Fruit fly (Drosophila melanogaster) whole organism, embryonic: ENCODE results near the gene CG7367.
A peak's percentile ranks its signal among the peaks of the same experiment; 100 is the strongest.

Experiments
- B-H2 ChIP-seq: fragments of 200-800 bp; sonication (Bioruptor generic); optimal IDR thresholded peaks from 2 replicates; lab custom pipeline; 2018; ENCODE audit warnings: missing biosample characterization, mild to moderate bottlenecking, missing genetic modification characterization
- Bdp1 ChIP-seq: fragments of 200-800 bp; sonication (Bioruptor generic); optimal IDR thresholded peaks from 3 replicates; lab custom pipeline; 2016; ENCODE audit warnings: missing biosample characterization, missing genetic modification characterization
- BtbVII ChIP-seq: fragments of 200-800 bp; sonication (Bioruptor generic); optimal IDR thresholded peaks from 3 replicates; lab custom pipeline; 2017; ENCODE audit warnings: missing biosample characterization, mild to moderate bottlenecking, missing genetic modification characterization
- CG10209 ChIP-seq: fragments of 200-800 bp; sonication (Bioruptor generic); optimal IDR thresholded peaks from 3 replicates; lab custom pipeline; 2017; ENCODE audit warnings: missing biosample characterization, mild to moderate bottlenecking, missing genetic modification characterization, missing genetic modification reagents
- CG14667 ChIP-seq: fragments of 200-800 bp; sonication (Bioruptor generic); IDR thresholded peaks from 2 replicates; pipeline ENCODE4 v1.3.6; 2022; ENCODE audit warnings: missing biosample characterization, missing genetic modification characterization
- CG17361 ChIP-seq: fragments of 200-800 bp; sonication (Bioruptor generic); IDR thresholded peaks from 3 replicates; pipeline ENCODE4 v1.3.6; 2022; ENCODE audit warnings: missing biosample characterization, missing genetic modification characterization
- CG17829 ChIP-seq: fragments of 200-800 bp; optimal IDR thresholded peaks from 2 replicates; lab custom pipeline; 2019; ENCODE audit warnings: missing biosample characterization, mild to moderate bottlenecking, missing genetic modification characterization, moderate library complexity
- CG18262 ChIP-seq: fragments of 200-800 bp; optimal IDR thresholded peaks from 3 replicates; lab custom pipeline; 2019; ENCODE audit warnings: missing biosample characterization, mild to moderate bottlenecking, missing genetic modification characterization, moderate library complexity
- CG18599 ChIP-seq: fragments of 200-800 bp; sonication (Bioruptor generic); optimal IDR thresholded peaks from 3 replicates; lab custom pipeline; 2017; ENCODE audit warnings: missing biosample characterization, missing genetic modification characterization, mild to moderate bottlenecking, moderate library complexity, missing genetic modification reagents
- CG18619 ChIP-seq: fragments of 200-800 bp; sonication (Bioruptor generic); optimal IDR thresholded peaks from 3 replicates; lab custom pipeline; 2017; ENCODE audit warnings: missing biosample characterization, mild to moderate bottlenecking, missing genetic modification characterization
- CG2199 ChIP-seq: fragments of 200-800 bp; sonication (Bioruptor generic); IDR thresholded peaks from 3 replicates; pipeline ENCODE4 v1.3.6; 2022; ENCODE audit warnings: missing biosample characterization, missing genetic modification characterization
- CG3281 ChIP-seq: fragments of 200-800 bp; sonication (Bioruptor generic); optimal IDR thresholded peaks from 3 replicates; lab custom pipeline; 2017; ENCODE audit warnings: missing biosample characterization, mild to moderate bottlenecking, missing genetic modification characterization
- CG34376 ChIP-seq: fragments of 200-800 bp; sonication (Bioruptor generic); optimal IDR thresholded peaks from 2 replicates; lab custom pipeline; 2018; ENCODE audit warnings: missing biosample characterization, mild to moderate bottlenecking, missing genetic modification characterization
- CG4854 ChIP-seq: fragments of 200-800 bp; sonication (Bioruptor generic); optimal IDR thresholded peaks from 2 replicates; lab custom pipeline; 2016; ENCODE audit warnings: missing biosample characterization, missing genetic modification characterization, inconsistent platforms
- CG5953 ChIP-seq: fragments of 200-800 bp; sonication (Bioruptor generic); IDR thresholded peaks from 2 replicates; pipeline ENCODE4 v1.3.6; 2022; ENCODE audit warnings: missing biosample characterization, missing genetic modification characterization
- CG6765 ChIP-seq: fragments of 200-800 bp; sonication (Bioruptor generic); optimal IDR thresholded peaks from 3 replicates; lab custom pipeline; 2017; ENCODE audit warnings: missing biosample characterization, mild to moderate bottlenecking, missing genetic modification characterization
- CG8290 ChIP-seq, 3 experiments: fragments of 200-800 bp; sonication (Bioruptor generic); optimal IDR thresholded peaks; 2 replicates each; lab custom pipeline; 2016 to 2019; ENCODE audit warnings: missing biosample characterization in 3 of 3, missing genetic modification characterization in 3 of 3, mild to moderate bottlenecking in 2 of 3, moderate library complexity in 1 of 3
- CG9215 ChIP-seq: fragments of 200-800 bp; sonication (Bioruptor generic); IDR thresholded peaks from 2 replicates; pipeline ENCODE4 v1.3.6; 2022; ENCODE audit warnings: missing biosample characterization, missing genetic modification characterization
- Fer3 ChIP-seq: fragments of 200-800 bp; sonication (Bioruptor generic); optimal IDR thresholded peaks from 2 replicates; lab custom pipeline; 2018; ENCODE audit warnings: missing biosample characterization, mild to moderate bottlenecking, missing genetic modification characterization, moderate library complexity
- HHEX ChIP-seq: fragments of 200-800 bp; sonication (Bioruptor generic); optimal IDR thresholded peaks from 3 replicates; lab custom pipeline; 2017; ENCODE audit warnings: missing biosample characterization, mild to moderate bottlenecking, missing genetic modification characterization, missing genetic modification reagents
- Hr51 ChIP-seq, 2 experiments: fragments of 200-800 bp; sonication (Bioruptor generic); optimal IDR thresholded peaks; 2 replicates in 1 of 2; 3 replicates in 1 of 2; lab custom pipeline; 2016 to 2018; ENCODE audit warnings: missing biosample characterization in 2 of 2, missing genetic modification characterization in 2 of 2, mild to moderate bottlenecking in 1 of 2, moderate library complexity in 1 of 2
- Med ChIP-seq: fragments of 200-800 bp; sonication (Bioruptor generic); peaks from one replicate; lab custom pipeline; 2016; ENCODE audit warnings: missing biosample characterization, missing genetic modification characterization, mild to moderate bottlenecking, inconsistent platforms, moderate library complexity
- Meics ChIP-seq: fragments of 200-800 bp; sonication (Bioruptor generic); optimal IDR thresholded peaks from 2 replicates; lab custom pipeline; 2017; ENCODE audit warnings: missing biosample characterization, mild to moderate bottlenecking, missing genetic modification characterization
- Myb ChIP-seq: fragments of 200-800 bp; sonication (Bioruptor generic); optimal IDR thresholded peaks from 2 replicates; lab custom pipeline; 2016; ENCODE audit warnings: missing biosample characterization, missing genetic modification characterization
- NC2α ChIP-seq: fragments of 200-800 bp; sonication (Bioruptor generic); optimal IDR thresholded peaks from 2 replicates; lab custom pipeline; 2016; ENCODE audit warnings: missing biosample characterization, missing genetic modification characterization
- Pdp1 ChIP-seq, 2 experiments: fragments of 200-800 bp; sonication (Bioruptor generic); optimal IDR thresholded peaks; 3 replicates each; lab custom pipeline; 2016; ENCODE audit warnings: missing biosample characterization in 2 of 2, missing genetic modification characterization in 2 of 2, mild to moderate bottlenecking in 1 of 2, moderate library complexity in 1 of 2
- Side ChIP-seq: fragments of 200-800 bp; sonication (Bioruptor generic); optimal IDR thresholded peaks from 2 replicates; lab custom pipeline; 2016; ENCODE audit warnings: missing biosample characterization, missing genetic modification characterization
- Trl ChIP-seq, 3 experiments: fragments of >200 bp in 2 of 3; fragments of 200-800 bp in 1 of 3; sonication (Bioruptor generic) in 1 of 3; optimal IDR thresholded peaks; 2 replicates in 1 of 3; 3 replicates in 2 of 3; lab custom pipeline; 2016 to 2017; ENCODE audit warnings: missing biosample characterization in 1 of 3, missing genetic modification characterization in 1 of 3
- ase ChIP-seq: fragments of 200-800 bp; sonication (Bioruptor generic); IDR thresholded peaks from 3 replicates; pipeline ENCODE4 v1.3.6; 2022; ENCODE audit warnings: missing biosample characterization, missing genetic modification characterization
- crp ChIP-seq, 2 experiments: fragments of 200-800 bp; sonication (Bioruptor generic); optimal IDR thresholded peaks; 2 replicates in 1 of 2; 3 replicates in 1 of 2; lab custom pipeline; 2017; ENCODE audit warnings: missing biosample characterization in 2 of 2, missing genetic modification characterization in 2 of 2, mild to moderate bottlenecking in 1 of 2, moderate library complexity in 1 of 2
- dmrt11E ChIP-seq: fragments of 200-800 bp; sonication (Bioruptor generic); optimal IDR thresholded peaks from 3 replicates; lab custom pipeline; 2018; ENCODE audit warnings: missing biosample characterization, mild to moderate bottlenecking, missing genetic modification characterization, moderate library complexity
- gem ChIP-seq: fragments of 200-800 bp; sonication (Bioruptor generic); optimal IDR thresholded peaks from 2 replicates; lab custom pipeline; 2019; ENCODE audit warnings: missing biosample characterization, mild to moderate bottlenecking, missing genetic modification characterization, moderate library complexity
- hth ChIP-seq: fragments of >200 bp; optimal IDR thresholded peaks from 2 replicates; lab custom pipeline; 2017; ENCODE audit warnings: inconsistent platforms
- jing ChIP-seq: fragments of 200-800 bp; sonication (Bioruptor generic); optimal IDR thresholded peaks from 2 replicates; lab custom pipeline; 2018; ENCODE audit warnings: missing biosample characterization, mild to moderate bottlenecking, missing genetic modification characterization
- lmd ChIP-seq: fragments of 200-800 bp; sonication (Bioruptor generic); IDR thresholded peaks from 2 replicates; pipeline ENCODE4 v1.3.6; 2022; ENCODE audit warnings: missing biosample characterization, missing genetic modification characterization
- nom ChIP-seq: fragments of 200-800 bp; sonication (Bioruptor generic); optimal IDR thresholded peaks from 2 replicates; lab custom pipeline; 2017; ENCODE audit warnings: missing biosample characterization, missing genetic modification characterization, mild to moderate bottlenecking, moderate library complexity, missing genetic modification reagents
- pan ChIP-seq, 4 experiments: fragments of >200 bp in 3 of 4; fragments of 200-800 bp in 1 of 4; sonication (Bioruptor generic) in 1 of 4; optimal IDR thresholded peaks in 3 of 4; IDR thresholded peaks in 1 of 4; 2 replicates each; pipeline versions ENCODE4 v1.3.6 to Lab custom; 2017 to 2022; ENCODE audit warnings: missing biosample characterization in 2 of 4, missing genetic modification characterization in 2 of 4, mixed read lengths in 1 of 4
- row ChIP-seq: fragments of 200-800 bp; sonication (Bioruptor generic); IDR thresholded peaks from 3 replicates; pipeline ENCODE4 v1.3.6; 2022; ENCODE audit warnings: missing biosample characterization, missing genetic modification characterization
- sc ChIP-seq, 3 experiments: fragments of >200 bp in 2 of 3; fragments of 200-800 bp in 1 of 3; sonication (Bioruptor generic) in 1 of 3; optimal IDR thresholded peaks; 2 replicates in 2 of 3; 3 replicates in 1 of 3; lab custom pipeline; 2017; ENCODE audit warnings: mild to moderate bottlenecking in 1 of 3, missing biosample characterization in 1 of 3, missing genetic modification characterization in 1 of 3, missing genetic modification reagents in 1 of 3
- sens ChIP-seq: fragments of 200-800 bp; sonication (Bioruptor generic); peaks from one replicate; lab custom pipeline; 2016; ENCODE audit warnings: missing biosample characterization, missing genetic modification characterization
- shn ChIP-seq: fragments of 200-800 bp; sonication (Bioruptor generic); optimal IDR thresholded peaks from 3 replicates; lab custom pipeline; 2016; ENCODE audit warnings: missing biosample characterization, missing genetic modification characterization
- sim ChIP-seq: fragments of 200-800 bp; sonication (Bioruptor generic); IDR thresholded peaks from 2 replicates; pipeline ENCODE4 v1.3.6; 2022; ENCODE audit warnings: missing biosample characterization, missing genetic modification characterization
- slou ChIP-seq: fragments of 200-800 bp; sonication (Bioruptor generic); optimal IDR thresholded peaks from 3 replicates; lab custom pipeline; 2016; ENCODE audit warnings: missing biosample characterization, missing genetic modification characterization
- tap ChIP-seq: fragments of 200-800 bp; optimal IDR thresholded peaks from 3 replicates; lab custom pipeline; 2019; ENCODE audit warnings: missing biosample characterization, mild to moderate bottlenecking, missing genetic modification characterization, moderate library complexity
- unc-4 ChIP-seq: fragments of 200-800 bp; sonication (Bioruptor generic); IDR thresholded peaks from 2 replicates; pipeline ENCODE4 v1.3.6; 2022; ENCODE audit warnings: missing biosample characterization, missing genetic modification characterization; ENCODE audit not compliant: partially characterized antibody
- usp ChIP-seq: fragments of >200 bp; optimal IDR thresholded peaks from 2 replicates; lab custom pipeline; 2017; ENCODE audit warnings: missing biosample characterization, missing genetic modification characterization
- wek ChIP-seq: fragments of 200-800 bp; sonication (Bioruptor generic); optimal IDR thresholded peaks from 3 replicates; lab custom pipeline; 2018; ENCODE audit warnings: missing biosample characterization, mild to moderate bottlenecking, missing genetic modification characterization, moderate library complexity

The CG7367 gene

dm6 chr2L:8034734-8035133 is 4.9 kb downstream of the CG7367 start (continued):
- no peak for TF ChIP-seq slou
- TF ChIP-seq lmd, result peak; percentile 67
- peak; percentile 6 for TF ChIP-seq Bdp1 (GFP tag; lab: Kevin White, UChicago)
- TF ChIP-seq CG18262 (tag; lab: Kevin White, UChicago), result peak; percentile 64
- TF ChIP-seq sc (optimal IDR thresholded peaks at IDR 0.05; lab: Kevin White, UChicago), result no peak
- TF ChIP-seq sc (GFP tag; optimal IDR thresholded peaks at IDR 0.05; lab: Kevin White, UChicago), result peak; percentile 9
- TF ChIP-seq usp (GFP tag; lab: Kevin White, UChicago), result no peak
- TF ChIP-seq wek, result peak; percentile 29
- peak; percentile 59 for TF ChIP-seq CG3281 (GFP tag; lab: Kevin White, UChicago)
- TF ChIP-seq jing (GFP tag; lab: Kevin White, UChicago), result no peak
- peak; percentile 74 for TF ChIP-seq CG18599
- no peak for TF ChIP-seq crp (GFP tag; optimal IDR thresholded peaks at IDR 0.05; lab: Kevin White, UChicago)
- peak; percentile 23 for TF ChIP-seq CG18619 (GFP tag; lab: Kevin White, UChicago)
- no peak for TF ChIP-seq CG2199 (GFP tag; lab: Robert Waterston, UW)
- peak; percentile 1 for TF ChIP-seq Myb (GFP tag; lab: Kevin White, UChicago)
- TF ChIP-seq CG6765 (GFP tag; lab: Kevin White, UChicago), result peak; percentile 31
- peak; percentile 58 for TF ChIP-seq CG17361 (GFP tag; lab: Robert Waterston, UW)
- peak; percentile 62 for TF ChIP-seq Fer3
- TF ChIP-seq CG17829 (tag; lab: Kevin White, UChicago), result peak; percentile 46
- TF ChIP-seq B-H2, result no peak
- no peak for TF ChIP-seq pan (optimal IDR thresholded peaks at IDR 0.05; lab: Kevin White, UChicago)
- peak in 1 of 2 experiments; percentile 56 for TF ChIP-seq pan (GFP tag; optimal IDR thresholded peaks at IDR 0.05 in 1 of 2, IDR thresholded peaks at IDR 0.05 in 1 of 2)
- peak; percentile 27 for TF ChIP-seq BtbVII (GFP tag; lab: Kevin White, UChicago)
- no peak for TF ChIP-seq hth (lab: Kevin White, UChicago)
- peak; percentile 66 for TF ChIP-seq tap (tag; lab: Kevin White, UChicago)
- TF ChIP-seq CG14667 (GFP tag; lab: Robert Waterston, UW), result no peak
- TF ChIP-seq Hr51 (GFP tag; optimal IDR thresholded peaks at IDR 0.05; lab: Kevin White, UChicago), result peak; percentile 15 to 77
- TF ChIP-seq HHEX (GFP tag; lab: Kevin White, UChicago), result peak; percentile 54
- TF ChIP-seq Pdp1 (GFP tag; optimal IDR thresholded peaks at IDR 0.05; lab: Kevin White, UChicago), result peak; percentile 36 to 39
- TF ChIP-seq sim (GFP tag; lab: Robert Waterston, UW), result no peak
- TF ChIP-seq Meics (GFP tag; lab: Kevin White, UChicago), result peak; percentile 53

- TF ChIP-seq shn (no peak), Med (GFP tag; lab: Kevin White, UChicago) (peak; percentile 42), CG10209 (GFP tag; lab: Kevin White, UChicago) (no peak), sens (GFP tag; lab: Kevin White, UChicago) (peak; percentile 12), row (GFP tag; lab: Robert Waterston, UW) (peak; percentile 27; the same call in 1 of the 3 replicates), gem (tag; lab: Kevin White, UChicago) (peak; percentile 9)
Observed at dm6 chr2L:8033756-8034155, 5.8 kb downstream of the CG7367 start.

- TF ChIP-seq CG34376 (GFP tag; lab: Kevin White, UChicago), result peak; percentile 23
- no peak for TF ChIP-seq dmrt11E (tag; lab: Kevin White, UChicago)
- TF ChIP-seq nom (GFP tag; lab: Kevin White, UChicago), result peak; percentile 46
- TF ChIP-seq BtbVII (GFP tag; lab: Kevin White, UChicago), result peak; percentile 45
- TF ChIP-seq NC2α (GFP tag; lab: Kevin White, UChicago), result no peak
- no peak for TF ChIP-seq CG8290 (GFP tag; optimal IDR thresholded peaks at IDR 0.05; lab: Kevin White, UChicago)
- peak in 1 of 2 experiments; percentile 47 for TF ChIP-seq CG8290 (tag; optimal IDR thresholded peaks at IDR 0.05; lab: Kevin White, UChicago)
- TF ChIP-seq CG4854, result no peak
- 0 out of 2 replicates have a peak, but pooled peaks have one; percentile 36 for TF ChIP-seq unc-4 (GFP tag; lab: Robert Waterston, UW)
- TF ChIP-seq CG9215, result peak; percentile 26; the same call in 1 of the 2 replicates
- no peak for TF ChIP-seq CG5953 (GFP tag; lab: Robert Waterston, UW)
- TF ChIP-seq Side (GFP tag; lab: Kevin White, UChicago), result no peak
- no peak for TF ChIP-seq ase (GFP tag; lab: Robert Waterston, UW)
- TF ChIP-seq Trl (optimal IDR thresholded peaks at IDR 0.05; lab: Kevin White, UChicago), result peak; percentile 95 to 97
- peak; percentile 67 for TF ChIP-seq Trl (GFP tag; optimal IDR thresholded peaks at IDR 0.05; lab: Kevin White, UChicago)
Observed at dm6 chr2L:8031588-8031987, 8.0 kb downstream of the CG7367 start.
